Worm (Caenorhabditis elegans) whole organism, L1 larva: ENCODE results near the gene act-1.

ENCODE experiments used
- alr-1 ChIP-seq: fragments of 200-800 bp; sonication (Bioruptor generic); optimal IDR thresholded peaks from 2 replicates; lab custom pipeline; 2018; ENCODE audit warnings: borderline replicate concordance, mild to moderate bottlenecking, missing genetic modification characterization, missing compliant biosample characterization
- ama-1 ChIP-seq: fragments of 150-350 bp; optimal IDR thresholded peaks from 2 replicates; lab custom pipeline; 2014
- elt-3 ChIP-seq, 6 experiments: fragments of 150-350 bp in 1 of 6; sonication (generic microtip); optimal IDR thresholded peaks; 2 replicates each; lab custom pipeline; 2017 to 2018; ENCODE audit warnings: missing biosample characterization in 6 of 6, missing genetic modification characterization in 6 of 6, inconsistent platforms in 1 of 6
- fkh-10 ChIP-seq: sonication (generic microtip); optimal IDR thresholded peaks from 2 replicates; lab custom pipeline; 2017; ENCODE audit warnings: missing biosample characterization, missing genetic modification reagents, missing genetic modification characterization
- lin-13 ChIP-seq: fragments of 150-350 bp; optimal IDR thresholded peaks from 2 replicates; lab custom pipeline; 2014; ENCODE audit warnings: missing biosample characterization, missing genetic modification reagents, missing genetic modification characterization
- lin-39 ChIP-seq: fragments of 150-350 bp; optimal IDR thresholded peaks from 2 replicates; lab custom pipeline; 2014; ENCODE audit warnings: missing biosample characterization, missing genetic modification reagents, missing genetic modification characterization
- nhr-12 ChIP-seq: sonication (generic microtip); optimal IDR thresholded peaks from 2 replicates; lab custom pipeline; 2017; ENCODE audit warnings: missing biosample characterization, missing genetic modification characterization
- nhr-85 ChIP-seq: sonication (generic microtip); peaks from one replicate; lab custom pipeline; 2016; ENCODE audit warnings: missing genetic modification characterization, inconsistent platforms, missing compliant biosample characterization
- unc-62 ChIP-seq: fragments of 150-350 bp; optimal IDR thresholded peaks from 2 replicates; lab custom pipeline; 2014; ENCODE audit warnings: missing biosample characterization, missing genetic modification reagents, missing genetic modification characterization

ce11 chrV:11065513-11065912 lies 15.3 kb upstream of the act-1 start, which contains the start of gene nlp-80:
- TF ChIP-seq unc-62 (GFP tag; lab: Kevin White, UChicago) (no peak), fkh-10 (no peak), nhr-12 (no peak), lin-13 (GFP tag; lab: Kevin White, UChicago) (no peak), elt-3 (tag; optimal IDR thresholded peaks at IDR 0.05; lab: Kevin White, UChicago) (no peak), nhr-85 (tag; lab: Kevin White, UChicago) (no peak), lin-39 (tag; lab: Kevin White, UChicago) (no peak), ama-1 (lab: Kevin White, UChicago) (no peak), alr-1 (tag; lab: Kevin White, UChicago) (no peak)
